Worm (Caenorhabditis elegans): ENCODE data around the gene K08D8.10.

ce11 chrIV:12926639-12927038 is 26.3 kb downstream of the K08D8.10 start, which contains the start of gene srlf-5:
- no peak for TF ChIP-seq fos-1 (tag; optimal IDR thresholded peaks at IDR 0.05)
- no peak for TF ChIP-seq lin-1 (GFP tag; IDR thresholded peaks at IDR 0.05)
- no peak for TF ChIP-seq mes-2 (tag; optimal IDR thresholded peaks at IDR 0.05; ENCODE audit: poor library complexity, severe bottlenecking)
- no peak for TF ChIP-seq ztf-11 (tag; optimal IDR thresholded peaks at IDR 0.05)
- no peak for TF ChIP-seq ceh-62 (tag; optimal IDR thresholded peaks at IDR 0.05)
- TF ChIP-seq skn-1 (tag; optimal IDR thresholded peaks at IDR 0.05) = no peak
- TF ChIP-seq Y75B8A.6 (GFP tag; IDR thresholded peaks at IDR 0.05) = no peak
- TF ChIP-seq unc-62 (GFP tag; optimal IDR thresholded peaks at IDR 0.05 in 1 of 2) = no peak
- TF ChIP-seq unc-62 (tag; optimal IDR thresholded peaks at IDR 0.05) = no peak
- TF ChIP-seq mxl-2 (GFP tag; conservative IDR thresholded peaks at IDR 0.05) = no peak
